Worm (Caenorhabditis elegans) whole organism, dauer: ENCODE results near the gene lips-12.

Experiments used
- unc-62 ChIP-seq: sonication (generic microtip); optimal IDR thresholded peaks from 2 replicates; lab custom pipeline; 2017; ENCODE audit warnings: missing biosample characterization, missing genetic modification reagents, missing genetic modification characterization

Gene lips-12

ce11 chrII:1114133-1114532, at the start of gene lips-12:
Gene lips-12 (minus strand): TSS chrII:1114233.
- no peak for TF ChIP-seq unc-62 (GFP tag; lab: Kevin White, UChicago)

- no peak for TF ChIP-seq unc-62 (GFP tag; lab: Kevin White, UChicago)
These were observed 49.2 kb upstream of the lips-12 start, which contains the start of gene T23F4.2 for ce11 chrII:1163275-1163674. Gene T23F4.2 (plus strand): TSS chrII:1163575.

ce11 chrII:1159718-1160117, 45.7 kb upstream of the lips-12 start:
- TF ChIP-seq unc-62 (GFP tag; lab: Kevin White, UChicago), result no peak

- no peak for TF ChIP-seq unc-62 (GFP tag; lab: Kevin White, UChicago)
These were observed 43.1 kb upstream of the lips-12 start for ce11 chrII:1157135-1157534.

ce11 chrII:1153299-1153698, 39.3 kb upstream of the lips-12 start:
- no peak for TF ChIP-seq unc-62 (GFP tag; lab: Kevin White, UChicago)

DNA sequence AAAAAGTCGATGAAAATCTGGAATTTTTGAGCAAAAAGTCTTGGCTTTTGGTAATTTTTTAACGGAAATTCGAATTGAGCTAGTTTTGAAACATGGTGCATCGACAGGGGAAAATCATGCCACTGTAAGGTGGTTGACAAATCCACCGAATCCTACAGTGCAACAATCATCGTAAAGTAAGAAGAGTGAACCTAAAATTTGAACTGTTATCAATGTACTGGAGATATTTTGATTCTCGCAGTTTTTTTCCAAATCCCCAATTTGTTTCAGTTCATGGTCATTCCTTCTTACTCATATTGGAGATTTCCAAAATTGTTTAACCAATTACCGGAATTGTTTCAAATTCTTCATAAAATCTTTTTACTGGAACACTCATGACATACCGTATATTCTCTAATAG, 38.7 kb upstream of the lips-12 start:
- no peak for TF ChIP-seq unc-62 (GFP tag; lab: Kevin White, UChicago)

DNA sequence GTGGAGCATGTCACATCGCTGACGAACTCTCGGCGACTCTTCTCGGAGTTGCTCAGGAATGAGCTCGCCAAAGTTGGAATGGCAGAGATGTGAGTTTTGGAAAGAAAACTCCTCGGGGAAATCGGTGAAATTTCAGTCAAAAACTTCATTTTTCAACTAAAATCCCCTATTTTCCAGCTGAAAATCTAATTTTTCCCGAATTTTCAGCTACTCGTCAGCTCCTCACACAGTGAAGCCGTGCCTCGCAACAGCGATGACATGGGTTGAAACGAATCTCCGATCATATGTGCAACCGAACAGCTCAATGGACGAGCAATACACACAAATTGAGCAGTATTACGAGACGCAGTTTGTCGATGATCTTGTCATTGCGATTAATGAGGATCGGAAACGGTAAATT, 37.8 kb upstream of the lips-12 start:
- no peak for TF ChIP-seq unc-62 (GFP tag; lab: Kevin White, UChicago)

ce11 chrII:1149390-1149789, 35.4 kb upstream of the lips-12 start:
- TF ChIP-seq unc-62 (GFP tag; lab: Kevin White, UChicago), result no peak

ce11 chrII:1143173-1143738, 29.2 kb upstream of the lips-12 start:
- TF ChIP-seq unc-62 (GFP tag; lab: Kevin White, UChicago), result no peak

DNA sequence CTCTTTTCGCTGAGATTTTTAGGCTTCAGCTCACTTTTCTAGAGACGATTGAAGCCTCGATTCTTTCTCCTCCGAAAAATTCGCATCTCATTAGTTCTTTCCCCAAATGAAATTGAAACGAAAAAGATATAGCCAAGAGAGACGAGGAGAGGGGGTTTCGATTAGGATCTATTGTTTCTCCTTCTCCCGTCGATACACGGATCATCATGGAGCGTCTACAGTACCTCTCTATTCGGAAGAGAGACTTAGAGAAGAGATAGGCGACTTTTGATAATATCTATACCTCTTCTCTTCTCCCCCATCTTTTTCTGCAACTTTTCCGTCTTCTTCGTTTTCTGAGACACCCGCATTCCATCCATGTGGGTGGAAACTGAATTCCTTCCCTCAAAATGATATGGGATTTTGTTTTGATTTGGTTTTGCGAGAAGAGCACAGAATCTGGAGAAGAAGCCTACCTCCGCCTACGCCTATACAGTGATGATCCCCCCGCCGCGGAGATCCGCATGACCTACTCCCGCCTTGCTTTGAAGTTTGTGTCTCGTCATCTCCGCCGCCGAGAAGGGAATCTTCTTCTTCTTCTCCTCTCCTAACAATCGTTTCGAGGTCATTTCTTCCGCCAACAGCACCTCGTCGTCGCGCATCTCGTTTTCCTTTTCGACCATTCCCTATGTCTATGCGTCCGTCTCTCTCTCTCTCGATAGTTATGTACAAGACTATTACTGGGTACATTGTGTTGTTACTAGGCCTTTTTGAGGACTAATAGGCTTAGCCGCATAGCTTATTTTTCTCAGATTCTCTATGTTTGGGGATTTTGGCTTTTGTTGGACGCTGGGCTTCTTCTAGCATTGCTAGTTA, 27.9 kb upstream of the lips-12 start:
- no peak for TF ChIP-seq unc-62 (GFP tag; lab: Kevin White, UChicago)

- TF ChIP-seq unc-62 (GFP tag; lab: Kevin White, UChicago), result no peak
These were observed 26.7 kb upstream of the lips-12 start, which contains the start of gene W09B6.4 for ce11 chrII:1140689-1141088. Gene W09B6.4 (minus strand): TSS chrII:1140839.

DNA sequence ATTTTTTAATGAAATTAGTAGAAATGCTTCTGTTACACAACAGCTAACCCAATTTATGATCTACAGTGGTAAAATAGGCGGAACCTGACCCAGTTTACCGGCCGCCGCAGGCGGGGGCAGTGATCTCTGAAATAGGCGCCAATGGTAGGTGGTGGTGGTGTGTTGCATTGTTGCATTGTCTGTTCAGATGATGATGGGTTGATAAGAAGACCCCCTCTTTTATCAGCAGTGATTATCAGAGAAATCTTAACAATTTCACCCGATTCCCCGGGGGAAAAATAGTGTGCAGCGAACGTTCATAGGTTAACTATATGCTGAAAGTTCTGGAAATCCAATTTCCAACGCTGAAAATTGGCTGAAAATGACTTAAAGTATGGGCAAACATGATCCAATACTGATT, 24.6 kb upstream of the lips-12 start:
- TF ChIP-seq unc-62 (GFP tag; lab: Kevin White, UChicago), result no peak

ce11 chrII:1136485-1136884, 22.5 kb upstream of the lips-12 start, which contains the start of gene pod-2:
Gene pod-2 (plus strand): TSS chrII:1136785.
- no peak for TF ChIP-seq unc-62 (GFP tag; lab: Kevin White, UChicago)

DNA sequence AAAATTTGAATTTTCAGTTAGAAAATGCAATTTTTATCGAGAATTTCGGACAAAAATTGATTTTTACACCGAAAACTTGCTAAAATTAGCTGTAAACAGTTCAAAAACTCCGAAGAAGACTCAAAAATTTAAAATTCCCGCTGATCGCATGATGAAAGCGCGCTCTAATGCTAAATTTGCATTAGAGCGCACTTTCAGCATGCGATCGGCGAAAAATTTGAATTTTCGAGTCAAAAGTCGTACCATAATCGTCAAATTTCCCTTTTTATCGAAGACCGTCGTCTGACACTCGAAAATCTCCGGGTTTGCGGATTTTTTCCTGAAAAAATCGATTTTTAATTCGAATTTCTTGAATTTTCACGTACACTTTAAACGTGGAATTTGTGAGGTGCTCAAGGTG, 19.3 kb upstream of the lips-12 start:
- TF ChIP-seq unc-62 (GFP tag; lab: Kevin White, UChicago), result no peak

DNA sequence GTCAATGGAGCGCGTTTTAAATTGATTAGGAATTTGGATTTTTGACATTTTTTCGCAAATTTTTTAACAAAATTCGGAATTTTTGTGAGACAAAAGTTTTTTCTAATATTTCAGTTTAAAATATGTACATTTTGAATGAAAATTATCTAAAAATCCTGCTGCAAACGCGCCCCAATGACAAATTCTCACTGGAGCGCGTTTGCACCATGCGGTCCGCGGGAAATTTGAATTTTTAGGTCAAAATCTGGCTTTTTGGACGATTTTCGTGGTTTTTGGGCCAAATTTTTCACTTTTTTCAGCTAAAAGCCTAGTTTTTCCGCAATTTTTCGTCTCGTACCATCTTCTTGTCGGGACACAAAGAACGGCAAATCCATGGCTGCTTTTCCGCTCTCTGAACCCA, 18.7 kb upstream of the lips-12 start:
- no peak for TF ChIP-seq unc-62 (GFP tag; lab: Kevin White, UChicago)

- no peak for TF ChIP-seq unc-62 (GFP tag; lab: Kevin White, UChicago)
These were observed 17.8 kb upstream of the lips-12 start for ce11 chrII:1131821-1132220.

DNA sequence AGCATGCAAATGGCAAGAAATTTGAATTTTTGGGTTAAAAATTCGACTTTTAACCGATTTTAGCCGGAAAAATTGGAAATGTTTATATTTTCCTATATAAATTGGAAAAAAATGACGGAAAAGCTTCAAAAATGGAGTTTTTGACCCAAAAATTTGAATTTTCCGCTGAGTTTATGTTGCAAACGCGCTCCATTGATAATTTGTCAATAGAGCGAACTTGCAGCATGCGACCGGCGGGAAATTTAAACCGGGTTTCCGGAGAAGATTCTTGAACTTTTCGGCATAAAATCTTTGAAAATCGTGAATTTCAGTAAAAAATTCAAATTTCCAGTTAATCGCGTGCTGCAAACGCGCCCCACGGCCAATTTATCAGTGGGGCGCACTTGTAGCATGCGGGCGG, 17.3 kb upstream of the lips-12 start:
- no peak for TF ChIP-seq unc-62 (GFP tag; lab: Kevin White, UChicago)
